Fruit fly (Drosophila melanogaster) whole organism, embryonic: ENCODE measurements around the gene CG14342.
A peak's percentile ranks its signal among the peaks of the same experiment; 100 is the strongest.

ENCODE experiments used
- Atf6 ChIP-seq: fragments of 200-800 bp; sonication (Bioruptor generic); IDR thresholded peaks from 2 replicates; pipeline ENCODE4 v1.3.6; 2022; ENCODE audit warnings: missing biosample characterization, missing genetic modification characterization
- CG11696 ChIP-seq: fragments of 200-800 bp; sonication (Bioruptor generic); IDR thresholded peaks from 2 replicates; pipeline ENCODE4 v1.3.6; 2022; ENCODE audit warnings: missing biosample characterization, missing genetic modification characterization
- CG12155 ChIP-seq: fragments of 200-800 bp; sonication (Bioruptor generic); optimal IDR thresholded peaks from 3 replicates; lab custom pipeline; 2016; ENCODE audit warnings: missing biosample characterization, missing genetic modification characterization
- CG12219 ChIP-seq: fragments of 200-800 bp; sonication (Bioruptor generic); optimal IDR thresholded peaks from 3 replicates; lab custom pipeline; 2018; ENCODE audit warnings: missing biosample characterization, mild to moderate bottlenecking, missing genetic modification characterization
- CG12942 ChIP-seq: fragments of 200-800 bp; sonication (Bioruptor generic); optimal IDR thresholded peaks from 3 replicates; lab custom pipeline; 2016; ENCODE audit warnings: missing biosample characterization, missing genetic modification characterization
- CG15601 ChIP-seq: fragments of 200-800 bp; sonication (Bioruptor generic); optimal IDR thresholded peaks from 3 replicates; lab custom pipeline; 2019; ENCODE audit warnings: missing biosample characterization, mild to moderate bottlenecking, missing genetic modification characterization, moderate library complexity
- CG17829 ChIP-seq: fragments of 200-800 bp; optimal IDR thresholded peaks from 2 replicates; lab custom pipeline; 2019; ENCODE audit warnings: missing biosample characterization, mild to moderate bottlenecking, missing genetic modification characterization, moderate library complexity
- CG18011 ChIP-seq: fragments of 200-800 bp; sonication (Bioruptor generic); optimal IDR thresholded peaks from 2 replicates; lab custom pipeline; 2017; ENCODE audit warnings: missing biosample characterization, missing genetic modification characterization, mild to moderate bottlenecking, moderate library complexity, missing genotype
- CG32532 ChIP-seq: fragments of 200-800 bp; sonication (Bioruptor generic); IDR thresholded peaks from 2 replicates; pipeline ENCODE4 v1.3.6; 2022; ENCODE audit warnings: missing biosample characterization, missing genetic modification characterization
- CG3847 ChIP-seq: fragments of 200-800 bp; sonication (Bioruptor generic); IDR thresholded peaks from 2 replicates; pipeline ENCODE4 v1.3.6; 2022; ENCODE audit warnings: missing biosample characterization, missing genetic modification characterization
- CG6654 ChIP-seq: fragments of 200-800 bp; sonication (Bioruptor generic); optimal IDR thresholded peaks from 2 replicates; lab custom pipeline; 2017; ENCODE audit warnings: missing biosample characterization, mild to moderate bottlenecking, missing genetic modification characterization
- CG6689 ChIP-seq: fragments of 200-800 bp; sonication (Bioruptor generic); IDR thresholded peaks from 2 replicates; pipeline ENCODE4 v1.3.6; 2022; ENCODE audit warnings: missing biosample characterization, missing genetic modification characterization
- CG7556 ChIP-seq: fragments of 200-800 bp; sonication (Bioruptor generic); optimal IDR thresholded peaks from 2 replicates; lab custom pipeline; 2017; ENCODE audit warnings: missing biosample characterization, mild to moderate bottlenecking, missing genetic modification characterization
- CG7839 ChIP-seq: fragments of 200-800 bp; sonication (Bioruptor generic); optimal IDR thresholded peaks from 3 replicates; lab custom pipeline; 2018; ENCODE audit warnings: missing biosample characterization, mild to moderate bottlenecking, missing genetic modification characterization, moderate library complexity
- CG9797 ChIP-seq: fragments of 200-800 bp; sonication (Bioruptor generic); optimal IDR thresholded peaks from 3 replicates; lab custom pipeline; 2018; ENCODE audit warnings: missing biosample characterization, mild to moderate bottlenecking, missing genetic modification characterization
- D ChIP-seq, 2 experiments: fragments of 200-800 bp in 1 of 2; fragments of >200 bp in 1 of 2; sonication (Bioruptor generic) in 1 of 2; optimal IDR thresholded peaks; 2 replicates in 1 of 2; 3 replicates in 1 of 2; lab custom pipeline; 2017; ENCODE audit warnings: mild to moderate bottlenecking in 1 of 2, missing biosample characterization in 1 of 2, missing genetic modification characterization in 1 of 2, missing genetic modification reagents in 1 of 2
- Doc2 ChIP-seq: fragments of 200-800 bp; sonication (Bioruptor generic); IDR thresholded peaks from 2 replicates; pipeline ENCODE4 v1.3.6; 2022; ENCODE audit warnings: missing biosample characterization, missing genetic modification characterization
- E2f1 ChIP-seq: fragments of 200-800 bp; sonication (Bioruptor generic); IDR thresholded peaks from 2 replicates; pipeline ENCODE4 v1.3.6; 2022; ENCODE audit warnings: missing biosample characterization, missing genetic modification characterization
- ERR ChIP-seq: fragments of 200-800 bp; sonication (Bioruptor generic); optimal IDR thresholded peaks from 2 replicates; lab custom pipeline; 2016; ENCODE audit warnings: missing biosample characterization, missing genetic modification characterization
- Ets97D ChIP-seq: fragments of 200-800 bp; sonication (Bioruptor generic); optimal IDR thresholded peaks from 3 replicates; lab custom pipeline; 2016; ENCODE audit warnings: missing biosample characterization, missing genetic modification characterization
- GATAe ChIP-seq: fragments of 200-800 bp; sonication (Bioruptor generic); conservative IDR thresholded peaks from 2 replicates; pipeline ENCODE4 v1.3.6; 2022; ENCODE audit warnings: missing biosample characterization, missing genetic modification characterization
- Gug ChIP-seq: fragments of 200-800 bp; sonication (Bioruptor generic); IDR thresholded peaks from 4 replicates; pipeline ENCODE4 v1.3.6; 2022; ENCODE audit warnings: missing biosample characterization, missing genetic modification characterization
- HmgD ChIP-seq: fragments of 200-800 bp; sonication (Bioruptor generic); optimal IDR thresholded peaks from 3 replicates; lab custom pipeline; 2016; ENCODE audit warnings: missing biosample characterization, missing genetic modification characterization
- Mrtf ChIP-seq: fragments of 200-800 bp; sonication (Bioruptor generic); IDR thresholded peaks from 3 replicates; pipeline ENCODE4 v1.3.6; 2022; ENCODE audit warnings: missing biosample characterization, missing genetic modification characterization
- Nf-YB ChIP-seq: fragments of 200-800 bp; sonication (Bioruptor generic); optimal IDR thresholded peaks from 3 replicates; lab custom pipeline; 2019; ENCODE audit warnings: missing biosample characterization, mild to moderate bottlenecking, missing genetic modification characterization, moderate library complexity
- Nf-YC ChIP-seq: fragments of 200-800 bp; optimal IDR thresholded peaks from 3 replicates; lab custom pipeline; 2019; ENCODE audit warnings: missing biosample characterization, mild to moderate bottlenecking, missing genetic modification characterization, moderate library complexity
- Rfx ChIP-seq: fragments of 200-800 bp; sonication (Bioruptor generic); IDR thresholded peaks from 2 replicates; pipeline ENCODE4 v1.3.6; 2022; ENCODE audit warnings: missing biosample characterization, missing genetic modification characterization
- Sin3A ChIP-seq: fragments of >200 bp; optimal IDR thresholded peaks from 2 replicates; lab custom pipeline; 2018
- Sox102F ChIP-seq: fragments of 200-800 bp; sonication (Bioruptor generic); optimal IDR thresholded peaks from 2 replicates; lab custom pipeline; 2018; ENCODE audit warnings: missing biosample characterization, mild to moderate bottlenecking, missing genetic modification characterization, moderate library complexity
- TFAM ChIP-seq: fragments of 200-800 bp; sonication (Bioruptor generic); optimal IDR thresholded peaks from 2 replicates; lab custom pipeline; 2017; ENCODE audit warnings: missing biosample characterization, missing genetic modification characterization, inconsistent platforms
- Taf1 ChIP-seq: fragments of 200-800 bp; sonication (Bioruptor generic); IDR thresholded peaks from 2 replicates; pipeline ENCODE4 v1.3.6; 2022; ENCODE audit warnings: missing biosample characterization, missing genetic modification characterization
- Xrp1 ChIP-seq: fragments of 200-800 bp; sonication (Bioruptor generic); IDR thresholded peaks from 2 replicates; pipeline ENCODE4 v1.3.6; 2022; ENCODE audit warnings: missing biosample characterization, missing genetic modification characterization
- al ChIP-seq: fragments of 200-800 bp; sonication (Bioruptor generic); IDR thresholded peaks from 2 replicates; pipeline ENCODE4 v1.3.6; 2022; ENCODE audit warnings: missing biosample characterization, missing genetic modification characterization
- ara ChIP-seq: fragments of 200-800 bp; sonication (Bioruptor generic); IDR thresholded peaks from 2 replicates; pipeline ENCODE4 v1.3.6; 2022; ENCODE audit warnings: missing biosample characterization, missing genetic modification characterization
- bab2 ChIP-seq: fragments of 200-800 bp; sonication (Bioruptor generic); optimal IDR thresholded peaks from 2 replicates; lab custom pipeline; 2016; ENCODE audit warnings: missing biosample characterization, missing genetic modification characterization
- corto ChIP-seq: fragments of 200-800 bp; sonication (Bioruptor generic); optimal IDR thresholded peaks from 2 replicates; lab custom pipeline; 2016; ENCODE audit warnings: missing biosample characterization, mild to moderate bottlenecking, missing genetic modification characterization, moderate library complexity
- dmrt99B ChIP-seq: fragments of 200-800 bp; sonication (Bioruptor generic); optimal IDR thresholded peaks from 2 replicates; lab custom pipeline; 2018; ENCODE audit warnings: missing biosample characterization, mild to moderate bottlenecking, missing genetic modification characterization, moderate library complexity
- dpn ChIP-seq, 2 experiments: fragments of 200-800 bp; sonication (Bioruptor generic); optimal IDR thresholded peaks; 3 replicates each; lab custom pipeline; 2016; ENCODE audit warnings: missing biosample characterization in 2 of 2, missing genetic modification characterization in 2 of 2
- fru ChIP-seq: fragments of >200 bp; optimal IDR thresholded peaks from 2 replicates; lab custom pipeline; 2017
- gfzf ChIP-seq: fragments of 200-800 bp; sonication (Bioruptor generic); optimal IDR thresholded peaks from 2 replicates; lab custom pipeline; 2016; ENCODE audit warnings: missing biosample characterization, mild to moderate bottlenecking, missing genetic modification characterization, moderate library complexity
- maf-S ChIP-seq: fragments of 200-800 bp; sonication (Bioruptor generic); optimal IDR thresholded peaks from 2 replicates; lab custom pipeline; 2016; ENCODE audit warnings: missing biosample characterization, missing genetic modification characterization
- onecut ChIP-seq: fragments of 200-800 bp; sonication (Bioruptor generic); IDR thresholded peaks from 2 replicates; pipeline ENCODE4 v1.3.6; 2022; ENCODE audit warnings: missing biosample characterization, missing genetic modification characterization
- pita ChIP-seq: fragments of 200-800 bp; sonication (Bioruptor generic); optimal IDR thresholded peaks from 2 replicates; lab custom pipeline; 2017; ENCODE audit warnings: missing biosample characterization, mild to moderate bottlenecking, missing genetic modification characterization
- pros ChIP-seq: fragments of 200-800 bp; sonication (Bioruptor generic); optimal IDR thresholded peaks from 3 replicates; lab custom pipeline; 2019; ENCODE audit warnings: missing biosample characterization, mild to moderate bottlenecking, missing genetic modification characterization, moderate library complexity
- pzg ChIP-seq: fragments of 200-800 bp; sonication (Bioruptor generic); optimal IDR thresholded peaks from 3 replicates; lab custom pipeline; 2018; ENCODE audit warnings: missing biosample characterization, mild to moderate bottlenecking, missing genetic modification characterization, moderate library complexity
- shn ChIP-seq: fragments of 200-800 bp; sonication (Bioruptor generic); optimal IDR thresholded peaks from 3 replicates; lab custom pipeline; 2016; ENCODE audit warnings: missing biosample characterization, missing genetic modification characterization
- sob ChIP-seq: fragments of 200-800 bp; sonication (Bioruptor generic); IDR thresholded peaks from 2 replicates; pipeline ENCODE4 v1.3.6; 2022; ENCODE audit warnings: missing biosample characterization, missing genetic modification characterization
- sqz ChIP-seq: fragments of 200-800 bp; sonication (Bioruptor generic); optimal IDR thresholded peaks from 3 replicates; lab custom pipeline; 2018; ENCODE audit warnings: missing biosample characterization, mild to moderate bottlenecking, missing genetic modification characterization
- tio ChIP-seq: fragments of 200-800 bp; sonication (Bioruptor generic); optimal IDR thresholded peaks from 2 replicates; lab custom pipeline; 2017; ENCODE audit warnings: missing biosample characterization, missing genetic modification characterization, inconsistent platforms
- trem ChIP-seq: fragments of 200-800 bp; optimal IDR thresholded peaks from 3 replicates; lab custom pipeline; 2019; ENCODE audit warnings: missing biosample characterization, mild to moderate bottlenecking, missing genetic modification characterization, moderate library complexity
- twi ChIP-seq: fragments of 200-800 bp; optimal IDR thresholded peaks from 2 replicates; lab custom pipeline; 2019; ENCODE audit warnings: missing biosample characterization, mild to moderate bottlenecking, missing genetic modification characterization, moderate library complexity
- tx ChIP-seq: fragments of 200-800 bp; sonication (Bioruptor generic); optimal IDR thresholded peaks from 2 replicates; lab custom pipeline; 2016; ENCODE audit warnings: missing biosample characterization, missing genetic modification characterization

The CG14342 gene

DNA sequence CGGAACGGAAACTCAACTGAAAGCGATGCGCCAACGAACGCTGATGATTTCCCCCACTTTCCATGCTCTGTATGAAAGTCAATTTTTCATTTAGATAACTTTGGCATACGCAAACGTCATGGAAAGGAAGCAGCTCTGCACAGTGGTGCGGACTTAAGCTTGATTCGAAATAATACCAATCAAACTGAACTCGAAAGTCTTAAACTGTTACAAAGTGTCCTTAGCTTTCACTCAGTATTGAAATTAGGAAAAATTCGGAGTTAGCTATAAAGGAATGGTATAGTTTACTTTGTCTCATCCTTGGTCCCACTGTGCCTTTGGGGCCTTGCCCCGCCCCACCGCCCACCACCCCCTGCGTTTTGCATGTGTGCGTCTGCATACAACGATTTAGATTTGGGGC is 3.4 kb downstream of the CG14342 start (continued):
- TF ChIP-seq ara (GFP tag; lab: Robert Waterston, UW) (0 out of 2 replicates have a peak, but pooled peaks have one; percentile 13), Nf-YB (GFP tag; lab: Kevin White, UChicago) (no peak), Doc2 (GFP tag; lab: Robert Waterston, UW) (peak; percentile 23; the same call in 1 of the 2 replicates), tio (GFP tag; lab: Kevin White, UChicago) (peak; percentile 39), Mrtf (GFP tag; lab: Robert Waterston, UW) (peak; percentile 42; the same call in 1 of the 3 replicates), GATAe (GFP tag; lab: Robert Waterston, UW) (no peak), Rfx (GFP tag; lab: Robert Waterston, UW) (peak; percentile 74), D (optimal IDR thresholded peaks at IDR 0.05; lab: Kevin White, UChicago) (no peak), D (GFP tag; optimal IDR thresholded peaks at IDR 0.05; lab: Kevin White, UChicago) (no peak), dmrt99B (tag; lab: Kevin White, UChicago) (peak; percentile 61), Nf-YC (tag; lab: Kevin White, UChicago) (no peak), CG7839 (tag; lab: Kevin White, UChicago) (peak; percentile 64), sob (GFP tag; lab: Robert Waterston, UW) (peak; percentile 71), gfzf (GFP tag; lab: Kevin White, UChicago) (no peak), CG11696 (GFP tag; lab: Robert Waterston, UW) (peak; percentile 58; the same call in 1 of the 2 replicates), CG6654 (GFP tag; lab: Kevin White, UChicago) (no peak), pros (GFP tag; lab: Kevin White, UChicago) (no peak), shn (GFP tag; lab: Kevin White, UChicago) (no peak), trem (no peak), dpn (GFP tag; optimal IDR thresholded peaks at IDR 0.05; lab: Kevin White, UChicago) (peak; percentile 16 to 50), Gug (GFP tag; lab: Robert Waterston, UW) (peak; percentile 56; the same call in 3 of the 4 replicates), fru (lab: Kevin White, UChicago) (no peak), CG12942 (GFP tag; lab: Kevin White, UChicago) (peak; percentile 10), Atf6 (GFP tag; lab: Robert Waterston, UW) (peak; percentile 77), CG18011 (no peak), CG9797 (GFP tag; lab: Kevin White, UChicago) (no peak), pzg (GFP tag; lab: Kevin White, UChicago) (no peak), CG6689 (GFP tag; lab: Robert Waterston, UW) (peak; percentile 33), CG7556 (GFP tag; lab: Kevin White, UChicago) (peak; percentile 69), CG17829 (tag; lab: Kevin White, UChicago) (no peak), HmgD (GFP tag; lab: Kevin White, UChicago) (no peak), pita (GFP tag; lab: Kevin White, UChicago) (no peak), CG12219 (peak; percentile 31), bab2 (GFP tag; lab: Kevin White, UChicago) (no peak), Sin3A (lab: Kevin White, UChicago) (no peak), corto (GFP tag; lab: Kevin White, UChicago) (no peak), Sox102F (GFP tag; lab: Kevin White, UChicago) (peak; percentile 66), Xrp1 (GFP tag; lab: Robert Waterston, UW) (peak; percentile 69), CG12155 (GFP tag; lab: Kevin White, UChicago) (peak; percentile 12), ERR (no peak), al (GFP tag; lab: Robert Waterston, UW) (no peak), onecut (GFP tag; lab: Robert Waterston, UW) (peak; percentile 51), E2f1 (GFP tag; lab: Robert Waterston, UW) (peak; percentile 56), CG15601 (peak; percentile 2), CG3847 (GFP tag; lab: Robert Waterston, UW) (peak; percentile 57; the same call in 1 of the 2 replicates), TFAM (GFP tag; lab: Kevin White, UChicago) (no peak), maf-S (GFP tag; lab: Kevin White, UChicago) (no peak), tx (GFP tag; lab: Kevin White, UChicago) (no peak), sqz (GFP tag; lab: Kevin White, UChicago) (no peak), CG32532 (GFP tag; lab: Robert Waterston, UW) (peak; percentile 74), Taf1 (GFP tag; lab: Robert Waterston, UW) (peak; percentile 64), twi (tag; lab: Kevin White, UChicago) (no peak), Ets97D (GFP tag; lab: Kevin White, UChicago) (no peak)
